Fruit fly (Drosophila melanogaster): Measurements from ENCODE around the gene CG33061.

The CG33061 gene

DNA sequence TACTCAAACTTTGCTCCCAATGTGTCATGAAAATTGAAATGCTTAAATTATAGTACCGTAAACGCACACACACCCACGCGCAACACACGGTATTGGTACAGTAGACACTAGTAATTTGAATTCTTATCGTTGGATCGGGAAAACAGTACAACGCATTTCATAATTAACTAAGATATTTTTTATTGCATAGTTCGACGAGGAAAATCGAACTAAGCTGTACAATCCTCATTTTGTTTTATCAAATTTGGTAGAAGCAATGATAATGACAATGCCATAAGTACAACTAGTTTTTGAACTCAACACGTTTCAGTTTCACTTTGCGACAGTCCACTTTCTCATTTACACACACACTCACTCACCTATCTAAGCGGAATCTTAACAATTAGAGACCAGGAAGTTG is 51.2 kb downstream of the CG33061 start (continued):
- TF ChIP-seq CG12744 (GFP tag; optimal IDR thresholded peaks at IDR 0.05) (peak; percentile 10), Dll (GFP tag; IDR thresholded peaks at IDR 0.05; ENCODE audit: partially characterized antibody) (no peak), zen (tag; optimal IDR thresholded peaks at IDR 0.05) (peak; percentile 2), ssp (GFP tag; IDR thresholded peaks at IDR 0.05) (0 out of 2 replicates have a peak, but pooled peaks have one; percentile 5), wdn (GFP tag; IDR thresholded peaks at IDR 0.05) (0 out of 2 replicates have a peak, but pooled peaks have one; percentile 36), Kr (GFP tag; optimal IDR thresholded peaks at IDR 0.05) (no peak), Oli (tag; optimal IDR thresholded peaks at IDR 0.05) (peak; percentile 72), CG4707 (GFP tag; optimal IDR thresholded peaks at IDR 0.05) (peak; percentile 16), fd64A (GFP tag; optimal IDR thresholded peaks at IDR 0.05) (peak; percentile 23), ems (GFP tag; optimal IDR thresholded peaks at IDR 0.05) (peak; percentile 60), CG11695 (GFP tag; IDR thresholded peaks at IDR 0.05) (0 out of 3 replicates have a peak, but pooled peaks have one; percentile 44), BtbVII (GFP tag; optimal IDR thresholded peaks at IDR 0.05) (peak; percentile 81), Xbp1 (GFP tag; optimal IDR thresholded peaks at IDR 0.05) (peak; percentile 71), CG4617 (GFP tag; optimal IDR thresholded peaks at IDR 0.05; ENCODE audit: borderline replicate concordance) (no peak), Dref (GFP tag; IDR thresholded peaks at IDR 0.05) (no peak), Scr (GFP tag; IDR thresholded peaks at IDR 0.05; ENCODE audit: partially characterized antibody) (no peak), Bteb2 (GFP tag; optimal IDR thresholded peaks at IDR 0.05) (peak; percentile 43), emc (GFP tag; optimal IDR thresholded peaks at IDR 0.05) (no peak), Hr39 (optimal IDR thresholded peaks at IDR 0.05) (no peak), Fer2 (tag; optimal IDR thresholded peaks at IDR 0.05) (peak; percentile 64), lab (GFP tag; optimal IDR thresholded peaks at IDR 0.05) (peak; percentile 88), CkIIα-i1 (GFP tag; IDR thresholded peaks at IDR 0.05) (no peak), CG10565 (GFP tag; optimal IDR thresholded peaks at IDR 0.05) (no peak), pum (GFP tag; optimal IDR thresholded peaks at IDR 0.05) (peak; percentile 64), stc (GFP tag; IDR thresholded peaks at IDR 0.05) (0 out of 2 replicates have a peak, but pooled peaks have one; percentile 7), CG17612 (GFP tag; IDR thresholded peaks at IDR 0.05) (no peak), CG17186 (GFP tag; optimal IDR thresholded peaks at IDR 0.05) (peak; percentile 6), HLH4C (GFP tag; IDR thresholded peaks at IDR 0.05; ENCODE audit: partially characterized antibody) (no peak), CG30020 (tag; optimal IDR thresholded peaks at IDR 0.05) (peak; percentile 8), Drgx (GFP tag; IDR thresholded peaks at IDR 0.05) (no peak), pho (GFP tag; optimal IDR thresholded peaks at IDR 0.05) (peak; percentile 59), E2f1 (GFP tag; IDR thresholded peaks at IDR 0.05) (no peak), CG4360 (GFP tag; IDR thresholded peaks at IDR 0.05) (no peak), Mad (GFP tag; optimal IDR thresholded peaks at IDR 0.05) (no peak), CG11456 (GFP tag; IDR thresholded peaks at IDR 0.05) (no peak), tin (GFP tag; optimal IDR thresholded peaks at IDR 0.05) (peak; percentile 63), CG1832 (GFP tag; optimal IDR thresholded peaks at IDR 0.05) (no peak), CG3838 (GFP tag; optimal IDR thresholded peaks at IDR 0.05) (no peak), CG4820 (GFP tag; optimal IDR thresholded peaks at IDR 0.05) (peak; percentile 27), bowl (GFP tag; IDR thresholded peaks at IDR 0.05) (no peak), pita (GFP tag; optimal IDR thresholded peaks at IDR 0.05) (no peak), CG9797 (GFP tag; optimal IDR thresholded peaks at IDR 0.05) (no peak), CG10543 (GFP tag; optimal IDR thresholded peaks at IDR 0.05) (peak; percentile 74), sr (GFP tag; IDR thresholded peaks at IDR 0.05) (no peak), sd (tag; optimal IDR thresholded peaks at IDR 0.05) (no peak), CG10147 (GFP tag; optimal IDR thresholded peaks at IDR 0.05) (peak; percentile 60), caup (GFP tag; optimal IDR thresholded peaks at IDR 0.05; ENCODE audit: severe bottlenecking) (peak; percentile 72), Neu2 (GFP tag; optimal IDR thresholded peaks at IDR 0.05; ENCODE audit: borderline replicate concordance) (no peak), CG10321 (GFP tag; IDR thresholded peaks at IDR 0.05) (no peak), Deaf1 (tag; optimal IDR thresholded peaks at IDR 0.05) (no peak), Dfd (GFP tag; optimal IDR thresholded peaks at IDR 0.05) (no peak)
